Fruit fly (Drosophila melanogaster) whole organism, embryonic: ENCODE measurements around the gene Psn.

Experiments
- ATbp ChIP-seq: fragments of 200-800 bp; sonication (Bioruptor generic); optimal IDR thresholded peaks from 2 replicates; lab custom pipeline; 2017; ENCODE audit warnings: missing biosample characterization, mild to moderate bottlenecking, missing genetic modification characterization, missing genetic modification reagents
- CG10267 ChIP-seq: fragments of 200-800 bp; sonication (Bioruptor generic); optimal IDR thresholded peaks from 2 replicates; lab custom pipeline; 2018; ENCODE audit warnings: missing biosample characterization, mild to moderate bottlenecking, missing genetic modification characterization, moderate library complexity
- CG10959 ChIP-seq: fragments of 200-800 bp; sonication (Bioruptor generic); IDR thresholded peaks from 2 replicates; pipeline ENCODE4 v1.3.6; 2022; ENCODE audit warnings: missing biosample characterization, missing genetic modification characterization
- CG11085 ChIP-seq: fragments of 200-800 bp; sonication (Bioruptor generic); IDR thresholded peaks from 2 replicates; pipeline ENCODE4 v1.3.6; 2022; ENCODE audit warnings: missing biosample characterization, missing genetic modification characterization
- CG11093 ChIP-seq: fragments of 200-800 bp; sonication (Bioruptor generic); IDR thresholded peaks from 3 replicates; pipeline ENCODE4 v1.3.6; 2022; ENCODE audit warnings: missing biosample characterization, missing genetic modification characterization
- CG11695 ChIP-seq: fragments of 200-800 bp; sonication (Bioruptor generic); IDR thresholded peaks from 3 replicates; pipeline ENCODE4 v1.3.6; 2022; ENCODE audit warnings: missing biosample characterization, missing genetic modification characterization
- CG1233 ChIP-seq: fragments of 200-800 bp; sonication (Bioruptor generic); optimal IDR thresholded peaks from 4 replicates; lab custom pipeline; 2018; ENCODE audit warnings: missing biosample characterization, mild to moderate bottlenecking, missing genetic modification characterization
- CG15601 ChIP-seq: fragments of 200-800 bp; sonication (Bioruptor generic); optimal IDR thresholded peaks from 3 replicates; lab custom pipeline; 2019; ENCODE audit warnings: missing biosample characterization, mild to moderate bottlenecking, missing genetic modification characterization, moderate library complexity
- CG2199 ChIP-seq: fragments of 200-800 bp; sonication (Bioruptor generic); IDR thresholded peaks from 3 replicates; pipeline ENCODE4 v1.3.6; 2022; ENCODE audit warnings: missing biosample characterization, missing genetic modification characterization
- CG32532 ChIP-seq: fragments of 200-800 bp; sonication (Bioruptor generic); IDR thresholded peaks from 2 replicates; pipeline ENCODE4 v1.3.6; 2022; ENCODE audit warnings: missing biosample characterization, missing genetic modification characterization
- CG34376 ChIP-seq: fragments of 200-800 bp; sonication (Bioruptor generic); optimal IDR thresholded peaks from 2 replicates; lab custom pipeline; 2018; ENCODE audit warnings: missing biosample characterization, mild to moderate bottlenecking, missing genetic modification characterization
- CG4328 ChIP-seq: fragments of 200-800 bp; sonication (Bioruptor generic); optimal IDR thresholded peaks from 3 replicates; lab custom pipeline; 2017; ENCODE audit warnings: missing biosample characterization, missing genetic modification reagents, missing genetic modification characterization
- CG4424 ChIP-seq: fragments of 200-800 bp; sonication (Bioruptor generic); optimal IDR thresholded peaks from 3 replicates; lab custom pipeline; 2016; ENCODE audit warnings: missing biosample characterization, missing genetic modification characterization
- CG5180 ChIP-seq: fragments of 200-800 bp; sonication (Bioruptor generic); optimal IDR thresholded peaks from 3 replicates; lab custom pipeline; 2017; ENCODE audit warnings: missing biosample characterization, missing genetic modification characterization, mild to moderate bottlenecking, moderate library complexity, missing genetic modification reagents
- CG6254 ChIP-seq: fragments of 200-800 bp; sonication (Bioruptor generic); optimal IDR thresholded peaks from 3 replicates; lab custom pipeline; 2017; ENCODE audit warnings: mild to moderate bottlenecking, missing biosample characterization, missing genetic modification reagents, missing genetic modification characterization
- CG7928 ChIP-seq: fragments of 200-800 bp; sonication (Bioruptor generic); optimal IDR thresholded peaks from 2 replicates; lab custom pipeline; 2017; ENCODE audit warnings: missing biosample characterization, mild to moderate bottlenecking, missing genetic modification characterization
- CG8924 ChIP-seq: fragments of 200-800 bp; optimal IDR thresholded peaks from 3 replicates; lab custom pipeline; 2019; ENCODE audit warnings: missing biosample characterization, mild to moderate bottlenecking, missing genetic modification characterization, moderate library complexity
- CG9215 ChIP-seq: fragments of 200-800 bp; sonication (Bioruptor generic); IDR thresholded peaks from 2 replicates; pipeline ENCODE4 v1.3.6; 2022; ENCODE audit warnings: missing biosample characterization, missing genetic modification characterization
- CHES-1-like ChIP-seq: fragments of 200-800 bp; sonication (Bioruptor generic); optimal IDR thresholded peaks from 2 replicates; lab custom pipeline; 2016; ENCODE audit warnings: missing biosample characterization, missing genetic modification characterization
- CTCF ChIP-seq: fragments of 200-800 bp; sonication (Bioruptor generic); optimal IDR thresholded peaks from 2 replicates; lab custom pipeline; 2017; ENCODE audit warnings: missing biosample characterization, mild to moderate bottlenecking, missing genetic modification characterization, moderate library complexity
- Chrac-16 ChIP-seq: fragments of 200-800 bp; sonication (Bioruptor generic); optimal IDR thresholded peaks from 3 replicates; lab custom pipeline; 2016; ENCODE audit warnings: missing biosample characterization, missing genetic modification characterization
- D19B ChIP-seq: fragments of 200-800 bp; sonication (Bioruptor generic); optimal IDR thresholded peaks from 2 replicates; lab custom pipeline; 2017; ENCODE audit warnings: missing biosample characterization, mild to moderate bottlenecking, missing genetic modification characterization
- E2f2 ChIP-seq: fragments of 200-800 bp; sonication (Bioruptor generic); IDR thresholded peaks from 2 replicates; pipeline ENCODE4 v1.3.6; 2022; ENCODE audit warnings: missing biosample characterization, missing genetic modification characterization
- Hr78 ChIP-seq, 2 experiments: fragments of 200-800 bp in 1 of 2; fragments of >200 bp in 1 of 2; sonication (Bioruptor generic) in 1 of 2; optimal IDR thresholded peaks; 2 replicates each; lab custom pipeline; 2017 to 2019; ENCODE audit warnings: missing biosample characterization in 2 of 2, missing genetic modification characterization in 2 of 2, mild to moderate bottlenecking in 1 of 2, moderate library complexity in 1 of 2
- Jarid2 ChIP-seq: fragments of 200-800 bp; sonication (Bioruptor generic); optimal IDR thresholded peaks from 3 replicates; lab custom pipeline; 2017; ENCODE audit warnings: mild to moderate bottlenecking, missing biosample characterization, missing genetic modification reagents, missing genetic modification characterization
- Opbp ChIP-seq: fragments of 200-800 bp; sonication (Bioruptor generic); IDR thresholded peaks from 3 replicates; pipeline ENCODE4 v1.3.6; 2022; ENCODE audit warnings: missing biosample characterization, missing genetic modification characterization; ENCODE audit not compliant: partially characterized antibody
- Sox100B ChIP-seq: fragments of 200-800 bp; sonication (Bioruptor generic); optimal IDR thresholded peaks from 3 replicates; lab custom pipeline; 2018; ENCODE audit warnings: missing biosample characterization, mild to moderate bottlenecking, missing genetic modification characterization
- Sox102F ChIP-seq: fragments of 200-800 bp; sonication (Bioruptor generic); optimal IDR thresholded peaks from 2 replicates; lab custom pipeline; 2018; ENCODE audit warnings: missing biosample characterization, mild to moderate bottlenecking, missing genetic modification characterization, moderate library complexity
- Sry-β ChIP-seq: fragments of 200-800 bp; sonication (Bioruptor generic); optimal IDR thresholded peaks from 2 replicates; lab custom pipeline; 2018; ENCODE audit warnings: missing biosample characterization, mild to moderate bottlenecking, missing genetic modification characterization, moderate library complexity
- Sry-δ ChIP-seq: fragments of 200-800 bp; sonication (Bioruptor generic); optimal IDR thresholded peaks from 2 replicates; lab custom pipeline; 2016; ENCODE audit warnings: missing biosample characterization, missing genetic modification characterization
- Ssrp ChIP-seq: fragments of 200-800 bp; sonication (Bioruptor generic); optimal IDR thresholded peaks from 2 replicates; lab custom pipeline; 2018; ENCODE audit warnings: missing biosample characterization, mild to moderate bottlenecking, missing genetic modification characterization, moderate library complexity
- ab ChIP-seq: fragments of 200-800 bp; sonication (Bioruptor generic); optimal IDR thresholded peaks from 2 replicates; lab custom pipeline; 2016; ENCODE audit warnings: missing biosample characterization, missing genetic modification characterization
- bsh ChIP-seq, 2 experiments: fragments of 200-800 bp; sonication (Bioruptor generic); optimal IDR thresholded peaks; 2 replicates each; lab custom pipeline; 2017 to 2018; ENCODE audit warnings: mild to moderate bottlenecking in 2 of 2, missing biosample characterization in 2 of 2, missing genetic modification characterization in 2 of 2, moderate library complexity in 1 of 2
- cas ChIP-seq: fragments of 200-800 bp; sonication (Bioruptor generic); IDR thresholded peaks from 2 replicates; pipeline ENCODE4 v1.3.6; 2022; ENCODE audit warnings: missing biosample characterization, missing genetic modification characterization
- dmrt11E ChIP-seq: fragments of 200-800 bp; sonication (Bioruptor generic); optimal IDR thresholded peaks from 3 replicates; lab custom pipeline; 2018; ENCODE audit warnings: missing biosample characterization, mild to moderate bottlenecking, missing genetic modification characterization, moderate library complexity
- gcm2 ChIP-seq: fragments of 200-800 bp; sonication (Bioruptor generic); optimal IDR thresholded peaks from 2 replicates; lab custom pipeline; 2016; ENCODE audit warnings: missing biosample characterization, missing genetic modification characterization
- gsb-n ChIP-seq: fragments of 200-800 bp; sonication (Bioruptor generic); optimal IDR thresholded peaks from 3 replicates; lab custom pipeline; 2018; ENCODE audit warnings: missing biosample characterization, mild to moderate bottlenecking, missing genetic modification characterization
- ham ChIP-seq: fragments of 200-800 bp; sonication (Bioruptor generic); IDR thresholded peaks from 2 replicates; pipeline ENCODE4 v1.3.6; 2022; ENCODE audit warnings: missing biosample characterization, missing genetic modification characterization
- hth ChIP-seq: fragments of >200 bp; optimal IDR thresholded peaks from 2 replicates; lab custom pipeline; 2017; ENCODE audit warnings: inconsistent platforms
- inv ChIP-seq: fragments of 200-800 bp; sonication (Bioruptor generic); IDR thresholded peaks from 2 replicates; pipeline ENCODE4 v1.3.6; 2022; ENCODE audit warnings: missing biosample characterization, missing genetic modification characterization; ENCODE audit not compliant: partially characterized antibody
- onecut ChIP-seq: fragments of 200-800 bp; sonication (Bioruptor generic); IDR thresholded peaks from 2 replicates; pipeline ENCODE4 v1.3.6; 2022; ENCODE audit warnings: missing biosample characterization, missing genetic modification characterization
- peb ChIP-seq: fragments of 200-800 bp; sonication (Bioruptor generic); IDR thresholded peaks from 2 replicates; pipeline ENCODE4 v1.3.6; 2022; ENCODE audit warnings: missing biosample characterization, missing genetic modification characterization
- pnt ChIP-seq: fragments of 200-800 bp; sonication (Bioruptor generic); optimal IDR thresholded peaks from 3 replicates; lab custom pipeline; 2016; ENCODE audit warnings: missing biosample characterization, missing genetic modification characterization
- pum ChIP-seq: fragments of 200-800 bp; sonication (Bioruptor generic); optimal IDR thresholded peaks from 2 replicates; lab custom pipeline; 2016; ENCODE audit warnings: missing biosample characterization, missing genetic modification characterization
- rib ChIP-seq: fragments of 200-800 bp; sonication (Bioruptor generic); IDR thresholded peaks from 2 replicates; pipeline ENCODE4 v1.3.6; 2022; ENCODE audit warnings: missing biosample characterization, missing genetic modification characterization
- sens ChIP-seq: fragments of 200-800 bp; sonication (Bioruptor generic); peaks from one replicate; lab custom pipeline; 2016; ENCODE audit warnings: missing biosample characterization, missing genetic modification characterization
- sim ChIP-seq: fragments of 200-800 bp; sonication (Bioruptor generic); IDR thresholded peaks from 2 replicates; pipeline ENCODE4 v1.3.6; 2022; ENCODE audit warnings: missing biosample characterization, missing genetic modification characterization
- slbo ChIP-seq: fragments of 200-800 bp; sonication (Bioruptor generic); IDR thresholded peaks from 2 replicates; pipeline ENCODE4 v1.3.6; 2022; ENCODE audit warnings: missing biosample characterization, missing genetic modification characterization
- tna ChIP-seq: fragments of 200-800 bp; sonication (Bioruptor generic); IDR thresholded peaks from 2 replicates; pipeline ENCODE4 v1.3.6; 2022; ENCODE audit warnings: missing biosample characterization, missing genetic modification characterization; ENCODE audit not compliant: partially characterized antibody
- ttk ChIP-seq: fragments of 200-800 bp; sonication (Bioruptor generic); IDR thresholded peaks from 2 replicates; pipeline ENCODE4 v2.1.2; 2022; ENCODE audit warnings: missing biosample characterization, missing genetic modification characterization
- tx ChIP-seq: fragments of 200-800 bp; sonication (Bioruptor generic); optimal IDR thresholded peaks from 2 replicates; lab custom pipeline; 2016; ENCODE audit warnings: missing biosample characterization, missing genetic modification characterization
- zfh1 ChIP-seq: fragments of 200-800 bp; sonication (Bioruptor generic); IDR thresholded peaks from 3 replicates; pipeline ENCODE4 v1.3.6; 2022; ENCODE audit warnings: missing biosample characterization, missing genetic modification characterization

Psn gene

dm6 chr3L:20447337-20447736, 15.1 kb downstream of the Psn start (continued):
- TF ChIP-seq Ssrp (tag; lab: Kevin White, UChicago) (no peak), CTCF (GFP tag; lab: Kevin White, UChicago) (no peak), gcm2 (GFP tag; lab: Kevin White, UChicago) (no peak), tx (GFP tag; lab: Kevin White, UChicago) (no peak), Sox102F (peak; percentile 39), CG10959 (peak; percentile 43; the same call in 1 of the 2 replicates), ham (GFP tag; lab: Robert Waterston, UW) (no peak), CG9215 (GFP tag; lab: Robert Waterston, UW) (no peak), bsh (GFP tag; optimal IDR thresholded peaks at IDR 0.05; lab: Kevin White, UChicago) (peak in 1 of 2 experiments; percentile 43), CG15601 (tag; lab: Kevin White, UChicago) (no peak), gsb-n (tag; lab: Kevin White, UChicago) (peak; percentile 36), Opbp (GFP tag; lab: Robert Waterston, UW) (no peak), Hr78 (GFP tag; optimal IDR thresholded peaks at IDR 0.05; lab: Kevin White, UChicago) (no peak), cas (GFP tag; lab: Robert Waterston, UW) (no peak), Jarid2 (GFP tag; lab: Kevin White, UChicago) (no peak), pum (GFP tag; lab: Kevin White, UChicago) (no peak), pnt (GFP tag; lab: Kevin White, UChicago) (no peak), CHES-1-like (GFP tag; lab: Kevin White, UChicago) (no peak), Sry-β (GFP tag; lab: Kevin White, UChicago) (no peak), CG11695 (GFP tag; lab: Robert Waterston, UW) (no peak), CG2199 (no peak), CG11093 (GFP tag; lab: Robert Waterston, UW) (no peak), E2f2 (no peak), CG8924 (tag; lab: Kevin White, UChicago) (no peak), dmrt11E (tag; lab: Kevin White, UChicago) (peak; percentile 70), ttk (GFP tag; lab: Robert Waterston, UW) (no peak), D19B (GFP tag; lab: Kevin White, UChicago) (no peak), CG11085 (GFP tag; lab: Robert Waterston, UW) (no peak), zfh1 (peak; percentile 59; the same call in 2 of the 3 replicates), ab (GFP tag; lab: Kevin White, UChicago) (no peak), inv (GFP tag; lab: Robert Waterston, UW) (no peak), CG5180 (GFP tag; lab: Kevin White, UChicago) (peak; percentile 79), CG4328 (no peak), sens (peak; percentile 70), slbo (GFP tag; lab: Robert Waterston, UW) (0 out of 2 replicates have a peak, but pooled peaks have one; percentile 15), CG34376 (GFP tag; lab: Kevin White, UChicago) (no peak), tna (GFP tag; lab: Robert Waterston, UW) (no peak), ATbp (GFP tag; lab: Kevin White, UChicago) (peak; percentile 4), CG4424 (GFP tag; lab: Kevin White, UChicago) (peak; percentile 25), CG32532 (no peak), hth (no peak), CG1233 (GFP tag; lab: Kevin White, UChicago) (no peak), CG7928 (GFP tag; lab: Kevin White, UChicago) (no peak), CG10267 (peak; percentile 10), Chrac-16 (GFP tag; lab: Kevin White, UChicago) (no peak), onecut (GFP tag; lab: Robert Waterston, UW) (no peak), CG6254 (GFP tag; lab: Kevin White, UChicago) (no peak), sim (GFP tag; lab: Robert Waterston, UW) (0 out of 2 replicates have a peak, but pooled peaks have one; percentile 17), rib (GFP tag; lab: Robert Waterston, UW) (no peak), Sox100B (GFP tag; lab: Kevin White, UChicago) (no peak), peb (GFP tag; lab: Robert Waterston, UW) (no peak), Sry-δ (GFP tag; lab: Kevin White, UChicago) (no peak)
